Worm (Caenorhabditis elegans) whole organism, L1 larva: Measurements from ENCODE around the gene col-159.

Experiments used
- efl-1 ChIP-seq, 4 experiments: fragments of 150-350 bp; optimal IDR thresholded peaks in 3 of 4; peaks in 1 of 4; 1 replicate in 1 of 4; 2 replicates in 3 of 4; lab custom pipeline; 2014; ENCODE audit warnings: missing biosample characterization in 2 of 4, missing genetic modification characterization in 2 of 4, missing genetic modification reagents in 2 of 4
- egl-13 ChIP-seq: sonication (generic microtip); optimal IDR thresholded peaks from 2 replicates; lab custom pipeline; 2016; ENCODE audit warnings: missing genotype, missing genetic modification reagents, missing genetic modification characterization, missing compliant biosample characterization
- lin-35 ChIP-seq, 2 experiments: fragments of 150-350 bp; optimal IDR thresholded peaks; 2 replicates each; lab custom pipeline; 2014; ENCODE audit warnings: missing biosample characterization in 2 of 2, missing genetic modification characterization in 2 of 2, missing genetic modification reagents in 2 of 2
- lin-39 ChIP-seq: fragments of 150-350 bp; optimal IDR thresholded peaks from 2 replicates; lab custom pipeline; 2014; ENCODE audit warnings: missing biosample characterization, missing genetic modification reagents, missing genetic modification characterization
- nhr-11 ChIP-seq: fragments of 150-350 bp; optimal IDR thresholded peaks from 2 replicates; lab custom pipeline; 2014; ENCODE audit warnings: missing biosample characterization, missing genetic modification characterization
- snu-23 ChIP-seq: sonication (generic microtip); optimal IDR thresholded peaks from 2 replicates; lab custom pipeline; 2016; ENCODE audit warnings: missing genetic modification characterization, missing compliant biosample characterization

col-159 gene

DNA sequence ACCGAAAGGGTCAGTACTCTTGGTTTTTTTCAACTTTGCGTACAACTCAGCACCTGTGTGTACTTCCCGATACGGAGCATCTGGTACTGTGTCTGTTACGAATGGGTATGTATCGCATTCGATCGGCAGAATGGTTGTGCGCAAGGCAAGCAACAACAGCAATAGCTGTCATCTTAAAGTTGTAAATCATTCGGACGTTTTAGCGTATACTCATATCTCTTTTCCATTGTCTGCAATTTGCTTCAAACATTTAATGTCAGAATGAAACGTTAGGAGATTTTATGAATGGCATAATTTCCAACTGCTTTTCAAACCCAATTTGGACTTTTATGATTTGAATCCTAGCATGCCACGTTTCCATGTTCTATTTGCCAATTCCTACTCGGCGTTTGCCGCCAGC lies 44.9 kb downstream of the col-159 start:
- TF ChIP-seq efl-1 (optimal IDR thresholded peaks at IDR 0.05; lab: Kevin White, UChicago), result no peak
- peak in 1 of 2 experiments; percentile 68 for TF ChIP-seq efl-1 (GFP tag; optimal IDR thresholded peaks at IDR 0.05 in 1 of 2; lab: Kevin White, UChicago)
- no peak for TF ChIP-seq egl-13 (tag; lab: Kevin White, UChicago)

DNA sequence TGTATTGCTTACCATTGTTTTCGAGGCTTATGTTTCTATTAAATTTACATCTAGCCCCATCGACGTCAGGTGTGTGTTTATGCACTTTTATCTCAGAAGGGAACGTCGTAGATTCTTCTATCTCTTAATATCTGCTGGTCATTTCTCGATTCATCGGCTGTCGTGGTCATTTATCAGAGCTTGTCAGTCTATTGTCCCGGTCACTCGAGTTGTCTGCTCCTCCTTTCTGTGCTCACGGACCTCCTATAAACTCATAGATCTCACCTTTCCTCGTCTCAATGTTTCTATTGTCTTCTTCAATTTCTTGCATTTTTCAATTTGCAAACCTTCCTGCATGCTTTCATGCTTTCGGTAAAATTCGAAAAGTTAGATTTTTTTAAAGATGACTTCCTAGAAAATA lies 47.8 kb downstream of the col-159 start:
- TF ChIP-seq snu-23 (GFP tag; lab: Kevin White, UChicago) (no peak), lin-35 (GFP tag; optimal IDR thresholded peaks at IDR 0.05; lab: Kevin White, UChicago) (no peak), nhr-11 (tag; lab: Kevin White, UChicago) (no peak)

DNA sequence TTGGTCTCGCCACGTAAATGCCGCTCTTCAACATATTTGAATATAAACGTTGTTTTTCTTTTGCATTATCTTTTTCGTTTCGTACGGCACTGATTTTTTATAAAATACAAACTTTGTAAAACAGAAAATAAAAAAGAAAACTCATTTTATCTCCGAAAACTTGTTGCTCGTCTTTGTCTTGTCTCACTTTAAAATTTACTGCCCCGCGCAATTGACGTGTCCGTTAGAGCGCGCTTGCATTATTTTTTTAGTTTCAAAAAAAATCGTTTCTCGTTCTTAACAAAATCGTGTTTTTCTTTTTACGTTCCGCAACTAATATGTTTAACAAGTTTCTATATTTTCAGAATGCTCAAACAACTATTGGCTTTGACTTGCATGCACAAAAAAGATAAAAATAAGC lies 49.4 kb downstream of the col-159 start, which contains the start of gene noca-1:
TSS of gene noca-1 (plus strand) at position 345 of the 400 bp plus-strand sequence.
- TF ChIP-seq lin-39 (tag; lab: Kevin White, UChicago), result no peak
- TF ChIP-seq efl-1 (optimal IDR thresholded peaks at IDR 0.05; lab: Kevin White, UChicago), result peak in 1 of 2 experiments; percentile 19
- TF ChIP-seq efl-1 (GFP tag; optimal IDR thresholded peaks at IDR 0.05 in 1 of 2; lab: Kevin White, UChicago), result no peak
- TF ChIP-seq, all 84 proteins: peak for 1
